Fruit fly (Drosophila melanogaster) whole organism, embryonic: ENCODE measurements around the gene CheA75a.

ENCODE experiments used
- CG10147 ChIP-seq: fragments of 200-800 bp; sonication (Bioruptor generic); optimal IDR thresholded peaks from 2 replicates; lab custom pipeline; 2019; ENCODE audit warnings: missing biosample characterization, mild to moderate bottlenecking, missing genetic modification characterization, moderate library complexity
- CG10462 ChIP-seq: fragments of 200-800 bp; sonication (Bioruptor generic); optimal IDR thresholded peaks from 2 replicates; lab custom pipeline; 2016; ENCODE audit warnings: missing biosample characterization, missing genetic modification characterization
- CG10959 ChIP-seq: fragments of 200-800 bp; sonication (Bioruptor generic); IDR thresholded peaks from 2 replicates; pipeline ENCODE4 v1.3.6; 2022; ENCODE audit warnings: missing biosample characterization, missing genetic modification characterization
- CG11695 ChIP-seq: fragments of 200-800 bp; sonication (Bioruptor generic); IDR thresholded peaks from 3 replicates; pipeline ENCODE4 v1.3.6; 2022; ENCODE audit warnings: missing biosample characterization, missing genetic modification characterization
- CG13287 ChIP-seq: fragments of 200-800 bp; sonication (Bioruptor generic); IDR thresholded peaks from 2 replicates; pipeline ENCODE4 v1.3.6; 2022; ENCODE audit warnings: missing biosample characterization, missing genetic modification characterization; ENCODE audit not compliant: partially characterized antibody
- CG16813 ChIP-seq: fragments of 200-800 bp; sonication (Bioruptor generic); IDR thresholded peaks from 3 replicates; pipeline ENCODE4 v1.3.6; 2022; ENCODE audit warnings: missing biosample characterization, missing genetic modification characterization; ENCODE audit not compliant: partially characterized antibody
- CG17186 ChIP-seq: fragments of 200-800 bp; sonication (Bioruptor generic); optimal IDR thresholded peaks from 3 replicates; lab custom pipeline; 2017; ENCODE audit warnings: missing biosample characterization, missing genetic modification reagents, missing genetic modification characterization
- CG17612 ChIP-seq: fragments of 200-800 bp; sonication (Bioruptor generic); IDR thresholded peaks from 2 replicates; pipeline ENCODE4 v1.3.6; 2022; ENCODE audit warnings: missing biosample characterization, missing genetic modification characterization
- CG31388 ChIP-seq: fragments of 200-800 bp; sonication (Bioruptor generic); optimal IDR thresholded peaks from 2 replicates; lab custom pipeline; 2016; ENCODE audit warnings: missing biosample characterization, missing genetic modification characterization
- CG31441 ChIP-seq: fragments of 200-800 bp; sonication (Bioruptor generic); IDR thresholded peaks from 2 replicates; pipeline ENCODE4 v1.3.6; 2022; ENCODE audit warnings: missing biosample characterization, missing genetic modification characterization
- CG3163 ChIP-seq: fragments of 200-800 bp; sonication (Bioruptor generic); optimal IDR thresholded peaks from 3 replicates; lab custom pipeline; 2016; ENCODE audit warnings: missing biosample characterization, missing genetic modification characterization
- CG32767 ChIP-seq: fragments of 200-800 bp; sonication (Bioruptor generic); IDR thresholded peaks from 2 replicates; pipeline ENCODE4 v1.3.6; 2022; ENCODE audit warnings: missing biosample characterization, missing genetic modification characterization
- CG3838 ChIP-seq: fragments of 200-800 bp; sonication (Bioruptor generic); optimal IDR thresholded peaks from 3 replicates; lab custom pipeline; 2016; ENCODE audit warnings: missing biosample characterization, missing genetic modification characterization
- CG6175 ChIP-seq: fragments of 200-800 bp; sonication (Bioruptor generic); IDR thresholded peaks from 3 replicates; pipeline ENCODE4 v1.3.6; 2022; ENCODE audit warnings: missing biosample characterization, missing genetic modification characterization
- CG6254 ChIP-seq: fragments of 200-800 bp; sonication (Bioruptor generic); optimal IDR thresholded peaks from 3 replicates; lab custom pipeline; 2017; ENCODE audit warnings: mild to moderate bottlenecking, missing biosample characterization, missing genetic modification reagents, missing genetic modification characterization
- CG7786 ChIP-seq: fragments of 200-800 bp; sonication (Bioruptor generic); optimal IDR thresholded peaks from 2 replicates; lab custom pipeline; 2016; ENCODE audit warnings: missing biosample characterization, missing genetic modification characterization
- CG8281 ChIP-seq: fragments of 200-800 bp; sonication (Bioruptor generic); optimal IDR thresholded peaks from 2 replicates; lab custom pipeline; 2018; ENCODE audit warnings: missing biosample characterization, mild to moderate bottlenecking, missing genetic modification characterization, moderate library complexity
- CG8765 ChIP-seq: fragments of 200-800 bp; sonication (Bioruptor generic); IDR thresholded peaks from 2 replicates; pipeline ENCODE4 v1.3.6; 2022; ENCODE audit warnings: missing biosample characterization, missing genetic modification characterization
- CG9727 ChIP-seq: fragments of 200-800 bp; sonication (Bioruptor generic); optimal IDR thresholded peaks from 3 replicates; lab custom pipeline; 2017; ENCODE audit warnings: missing biosample characterization, mild to moderate bottlenecking, missing genetic modification characterization
- Hey ChIP-seq: fragments of 200-800 bp; sonication (Bioruptor generic); optimal IDR thresholded peaks from 3 replicates; lab custom pipeline; 2018; ENCODE audit warnings: missing biosample characterization, mild to moderate bottlenecking, missing genetic modification characterization
- HmgZ ChIP-seq: fragments of 200-800 bp; sonication (Bioruptor generic); optimal IDR thresholded peaks from 2 replicates; lab custom pipeline; 2018; ENCODE audit warnings: missing biosample characterization, mild to moderate bottlenecking, missing genetic modification characterization
- Hmx ChIP-seq: fragments of 200-800 bp; sonication (Bioruptor generic); optimal IDR thresholded peaks from 2 replicates; lab custom pipeline; 2016; ENCODE audit warnings: missing biosample characterization, missing genetic modification characterization
- NFAT ChIP-seq: fragments of 200-800 bp; sonication (Bioruptor generic); IDR thresholded peaks from 2 replicates; pipeline ENCODE4 v1.3.6; 2022; ENCODE audit warnings: missing biosample characterization, missing genetic modification characterization
- Neu2 ChIP-seq: fragments of 200-800 bp; sonication (Bioruptor generic); optimal IDR thresholded peaks from 3 replicates; lab custom pipeline; 2016; ENCODE audit warnings: missing biosample characterization, missing genetic modification characterization, borderline replicate concordance
- Sox100B ChIP-seq: fragments of 200-800 bp; sonication (Bioruptor generic); optimal IDR thresholded peaks from 3 replicates; lab custom pipeline; 2018; ENCODE audit warnings: missing biosample characterization, mild to moderate bottlenecking, missing genetic modification characterization
- TFAM ChIP-seq: fragments of 200-800 bp; sonication (Bioruptor generic); optimal IDR thresholded peaks from 2 replicates; lab custom pipeline; 2017; ENCODE audit warnings: missing biosample characterization, missing genetic modification characterization, inconsistent platforms
- chinmo ChIP-seq: fragments of 200-800 bp; sonication (Bioruptor generic); IDR thresholded peaks from 4 replicates; pipeline ENCODE4 v1.3.6; 2022; ENCODE audit warnings: missing biosample characterization, missing genetic modification characterization; ENCODE audit not compliant: partially characterized antibody
- ci ChIP-seq: fragments of 200-800 bp; sonication (Bioruptor generic); IDR thresholded peaks from 3 replicates; pipeline ENCODE4 v1.3.6; 2022; ENCODE audit warnings: missing biosample characterization, missing genetic modification characterization
- dpn ChIP-seq, 2 experiments: fragments of 200-800 bp; sonication (Bioruptor generic); optimal IDR thresholded peaks; 3 replicates each; lab custom pipeline; 2016; ENCODE audit warnings: missing biosample characterization in 2 of 2, missing genetic modification characterization in 2 of 2
- ems ChIP-seq: fragments of 200-800 bp; sonication (Bioruptor generic); optimal IDR thresholded peaks from 3 replicates; lab custom pipeline; 2016; ENCODE audit warnings: missing biosample characterization, missing genetic modification characterization
- esg ChIP-seq: fragments of 200-800 bp; sonication (Bioruptor generic); conservative IDR thresholded peaks from 2 replicates; pipeline ENCODE4 v1.3.6; 2022; ENCODE audit warnings: missing biosample characterization, missing genetic modification characterization
- eve ChIP-seq, 2 experiments: fragments of >200 bp; optimal IDR thresholded peaks; 2 replicates each; lab custom pipeline; 2017; ENCODE audit warnings: missing biosample characterization in 2 of 2, missing genetic modification characterization in 2 of 2
- gce ChIP-seq: fragments of 200-800 bp; sonication (Bioruptor generic); IDR thresholded peaks from 3 replicates; pipeline ENCODE4 v1.3.6; 2022; ENCODE audit warnings: missing biosample characterization, missing genetic modification characterization
- hb ChIP-seq: fragments of 200-800 bp; sonication (Bioruptor generic); IDR thresholded peaks from 3 replicates; pipeline ENCODE4 v1.3.6; 2022; ENCODE audit warnings: missing biosample characterization, missing genetic modification characterization; ENCODE audit not compliant: partially characterized antibody
- her ChIP-seq: fragments of 200-800 bp; sonication (Bioruptor generic); optimal IDR thresholded peaks from 2 replicates; lab custom pipeline; 2016; ENCODE audit warnings: missing biosample characterization, missing genetic modification characterization
- insv ChIP-seq, 2 experiments: fragments of 200-800 bp; sonication (Bioruptor generic); optimal IDR thresholded peaks; 3 replicates each; lab custom pipeline; 2016 to 2018; ENCODE audit warnings: missing biosample characterization in 2 of 2, missing genetic modification characterization in 2 of 2
- jumu ChIP-seq: fragments of 200-800 bp; sonication (Bioruptor generic); optimal IDR thresholded peaks from 3 replicates; lab custom pipeline; 2016; ENCODE audit warnings: missing biosample characterization, missing genetic modification characterization
- kay ChIP-seq: fragments of 200-800 bp; sonication (Bioruptor generic); optimal IDR thresholded peaks from 2 replicates; lab custom pipeline; 2016; ENCODE audit warnings: missing biosample characterization, missing genetic modification characterization
- lola ChIP-seq, 3 experiments: fragments of >200 bp in 2 of 3; fragments of 200-800 bp in 1 of 3; sonication (Bioruptor generic) in 1 of 3; optimal IDR thresholded peaks; 2 replicates each; lab custom pipeline; 2017 to 2019; ENCODE audit warnings: missing biosample characterization in 3 of 3, missing genetic modification characterization in 3 of 3, mild to moderate bottlenecking in 1 of 3, moderate library complexity in 1 of 3
- lov ChIP-seq, 2 experiments: fragments of 200-800 bp in 1 of 2; fragments of >200 bp in 1 of 2; sonication (Bioruptor generic) in 1 of 2; IDR thresholded peaks in 1 of 2; optimal IDR thresholded peaks in 1 of 2; 2 replicates in 1 of 2; 3 replicates in 1 of 2; pipeline versions ENCODE4 v1.3.6 to Lab custom; 2017 to 2022; ENCODE audit warnings: missing biosample characterization in 1 of 2, missing genetic modification characterization in 1 of 2
- mirr ChIP-seq: fragments of 200-800 bp; sonication (Bioruptor generic); optimal IDR thresholded peaks from 3 replicates; lab custom pipeline; 2018; ENCODE audit warnings: missing biosample characterization, mild to moderate bottlenecking, missing genetic modification characterization
- pros ChIP-seq: fragments of 200-800 bp; sonication (Bioruptor generic); optimal IDR thresholded peaks from 3 replicates; lab custom pipeline; 2019; ENCODE audit warnings: missing biosample characterization, mild to moderate bottlenecking, missing genetic modification characterization, moderate library complexity
- psq ChIP-seq: fragments of 200-800 bp; sonication (Bioruptor generic); optimal IDR thresholded peaks from 2 replicates; lab custom pipeline; 2017; ENCODE audit warnings: missing biosample characterization, missing genetic modification characterization
- stc ChIP-seq: fragments of 200-800 bp; sonication (Bioruptor generic); IDR thresholded peaks from 2 replicates; pipeline ENCODE4 v1.3.6; 2022; ENCODE audit warnings: missing biosample characterization, missing genetic modification characterization
- tio ChIP-seq: fragments of 200-800 bp; sonication (Bioruptor generic); optimal IDR thresholded peaks from 2 replicates; lab custom pipeline; 2017; ENCODE audit warnings: missing biosample characterization, missing genetic modification characterization, inconsistent platforms
- tll ChIP-seq, 2 experiments: fragments of 200-800 bp in 1 of 2; fragments of >200 bp in 1 of 2; sonication (Bioruptor generic) in 1 of 2; optimal IDR thresholded peaks; 2 replicates each; lab custom pipeline; 2017 to 2019; ENCODE audit warnings: missing biosample characterization in 2 of 2, missing genetic modification characterization in 2 of 2, mild to moderate bottlenecking in 1 of 2, moderate library complexity in 1 of 2
- trem ChIP-seq: fragments of 200-800 bp; optimal IDR thresholded peaks from 3 replicates; lab custom pipeline; 2019; ENCODE audit warnings: missing biosample characterization, mild to moderate bottlenecking, missing genetic modification characterization, moderate library complexity
- tx ChIP-seq: fragments of 200-800 bp; sonication (Bioruptor generic); optimal IDR thresholded peaks from 2 replicates; lab custom pipeline; 2016; ENCODE audit warnings: missing biosample characterization, missing genetic modification characterization

Gene CheA75a

DNA sequence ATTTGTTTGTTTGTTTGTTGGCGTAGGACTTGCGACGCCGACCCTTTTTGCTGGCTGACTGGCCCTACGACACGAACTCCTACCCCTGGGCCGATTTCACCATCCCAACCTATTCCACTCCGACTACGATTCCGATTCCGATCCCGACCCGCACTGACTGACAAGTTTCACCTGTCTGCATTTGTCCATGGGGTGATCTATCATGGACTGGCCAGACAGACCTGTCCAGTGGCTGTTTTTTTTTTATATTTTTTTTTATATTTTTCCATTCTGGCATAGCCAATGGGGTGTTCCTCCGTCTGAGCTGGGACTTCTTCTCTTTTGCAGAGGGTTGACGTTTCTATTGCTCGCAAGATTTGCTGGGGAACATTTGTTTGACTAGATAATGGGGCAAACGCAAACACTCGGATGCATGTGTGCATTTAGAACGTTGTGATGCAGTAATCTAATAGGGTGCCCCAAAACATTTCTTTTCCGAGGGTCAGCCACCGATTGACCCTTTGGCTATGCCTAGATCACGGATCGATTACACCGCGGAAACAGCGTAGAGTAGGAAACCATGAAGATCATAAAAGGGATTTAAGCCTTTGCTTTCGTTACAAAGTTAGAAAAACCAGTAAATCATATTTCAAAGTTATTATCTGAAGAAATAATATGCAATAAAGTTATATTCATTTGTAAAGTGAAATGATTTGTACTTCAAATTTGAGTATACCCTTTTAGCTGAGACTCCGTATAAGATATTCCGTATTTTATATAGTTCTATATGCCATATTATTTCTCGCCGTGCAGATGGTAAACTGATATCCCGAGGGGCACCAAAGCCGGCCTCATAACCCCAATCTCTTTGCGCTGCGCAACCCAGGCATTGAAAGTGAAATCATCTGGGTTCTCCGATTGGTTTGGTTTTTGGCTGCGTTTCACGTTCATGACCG lies 26.2 kb upstream of the CheA75a start (continued):
- no peak for TF ChIP-seq chinmo
- TF ChIP-seq CG16813 (GFP tag; lab: Robert Waterston, UW), result no peak
- TF ChIP-seq insv (GFP tag; optimal IDR thresholded peaks at IDR 0.05; lab: Kevin White, UChicago), result no peak
- no peak for TF ChIP-seq TFAM (GFP tag; lab: Kevin White, UChicago)
- peak; percentile 52 for TF ChIP-seq Sox100B (GFP tag; lab: Kevin White, UChicago)
- no peak for TF ChIP-seq CG3163 (GFP tag; lab: Kevin White, UChicago)
- 0 out of 3 replicates have a peak, but pooled peaks have one; percentile 24 for TF ChIP-seq ci (GFP tag; lab: Robert Waterston, UW)
- TF ChIP-seq Hey, result no peak
- TF ChIP-seq CG9727 (GFP tag; lab: Kevin White, UChicago), result peak; percentile 64
- no peak for TF ChIP-seq CG8281 (tag; lab: Kevin White, UChicago)
- TF ChIP-seq CG11695 (GFP tag; lab: Robert Waterston, UW), result no peak
- no peak for TF ChIP-seq CG10462 (GFP tag; lab: Kevin White, UChicago)
- TF ChIP-seq tio (GFP tag; lab: Kevin White, UChicago), result peak; percentile 48
- TF ChIP-seq tll (GFP tag; optimal IDR thresholded peaks at IDR 0.05; lab: Kevin White, UChicago), result no peak
- TF ChIP-seq CG17612, result no peak
- TF ChIP-seq CG6254 (GFP tag; lab: Kevin White, UChicago), result peak; percentile 96
- peak; percentile 27 to 42 for TF ChIP-seq dpn (GFP tag; optimal IDR thresholded peaks at IDR 0.05; lab: Kevin White, UChicago)
- peak in 1 of 3 experiments; percentile 87 for TF ChIP-seq lola (GFP tag; optimal IDR thresholded peaks at IDR 0.05; lab: Kevin White, UChicago)
- no peak for TF ChIP-seq mirr (GFP tag; lab: Kevin White, UChicago)
- TF ChIP-seq her (GFP tag; lab: Kevin White, UChicago), result no peak
- TF ChIP-seq CG8765 (GFP tag; lab: Robert Waterston, UW), result no peak
- no peak for TF ChIP-seq NFAT (GFP tag; lab: Robert Waterston, UW)
- TF ChIP-seq CG3838 (GFP tag; lab: Kevin White, UChicago), result no peak
- peak; percentile 29 for TF ChIP-seq jumu (GFP tag; lab: Kevin White, UChicago)
- TF ChIP-seq CG13287, result no peak
- peak; percentile 80 for TF ChIP-seq CG31441 (GFP tag; lab: Robert Waterston, UW)
- peak; percentile 27 for TF ChIP-seq CG17186 (GFP tag; lab: Kevin White, UChicago)
- no peak for TF ChIP-seq Neu2 (GFP tag; lab: Kevin White, UChicago)
- TF ChIP-seq trem, result peak; percentile 71
- no peak for TF ChIP-seq psq (GFP tag; lab: Kevin White, UChicago)
- TF ChIP-seq stc (GFP tag; lab: Robert Waterston, UW), result no peak
- no peak for TF ChIP-seq CG31388 (GFP tag; lab: Kevin White, UChicago)
- TF ChIP-seq esg (GFP tag; lab: Robert Waterston, UW), result no peak; the same call in 1 of the 2 replicates
- peak; percentile 14 for TF ChIP-seq ems
- peak in 1 of 2 experiments; percentile 72 for TF ChIP-seq eve (GFP tag; optimal IDR thresholded peaks at IDR 0.05; lab: Kevin White, UChicago)
- TF ChIP-seq pros (GFP tag; lab: Kevin White, UChicago), result no peak
- no peak for TF ChIP-seq Hmx (GFP tag; lab: Kevin White, UChicago)
- no peak for TF ChIP-seq hb (GFP tag; lab: Robert Waterston, UW)
- TF ChIP-seq CG10147 (GFP tag; lab: Kevin White, UChicago), result no peak
- TF ChIP-seq HmgZ (tag; lab: Kevin White, UChicago), result no peak
- no peak for TF ChIP-seq kay (GFP tag; lab: Kevin White, UChicago)
- no peak for TF ChIP-seq CG32767 (GFP tag; lab: Robert Waterston, UW)
- no peak for TF ChIP-seq CG6175 (GFP tag; lab: Robert Waterston, UW)
- TF ChIP-seq lov (optimal IDR thresholded peaks at IDR 0.05; lab: Kevin White, UChicago), result no peak
- TF ChIP-seq lov (GFP tag; IDR thresholded peaks at IDR 0.05; lab: Robert Waterston, UW), result no peak
- no peak for TF ChIP-seq tx (GFP tag; lab: Kevin White, UChicago)
- TF ChIP-seq CG7786 (GFP tag; lab: Kevin White, UChicago), result no peak
- TF ChIP-seq CG10959 (GFP tag; lab: Robert Waterston, UW), result no peak
- 0 out of 3 replicates have a peak, but pooled peaks have one; percentile 6 for TF ChIP-seq gce (GFP tag; lab: Robert Waterston, UW)
